Worm (Caenorhabditis elegans): ENCODE measurements around the gene lips-1.

- TF ChIP-seq ceh-100 (GFP tag; IDR thresholded peaks at IDR 0.05) (no peak), let-526 (GFP tag; IDR thresholded peaks at IDR 0.05) (no peak), ama-1 (optimal IDR thresholded peaks at IDR 0.05) (no peak), ama-1 (GFP tag; optimal IDR thresholded peaks at IDR 0.05) (no peak), attf-6 (GFP tag; IDR thresholded peaks at IDR 0.05) (no peak), ztf-18 (tag; optimal IDR thresholded peaks at IDR 0.05) (no peak), F55B11.4 (tag; optimal IDR thresholded peaks at IDR 0.05; ENCODE audit: borderline replicate concordance, insufficient read depth) (no peak), F39B2.1 (GFP tag; IDR thresholded peaks at IDR 0.05) (no peak), dpff-1 (tag; optimal IDR thresholded peaks at IDR 0.05) (no peak), snpc-4 (GFP tag; optimal IDR thresholded peaks at IDR 0.05) (no peak), snpc-4 (tag; optimal IDR thresholded peaks at IDR 0.05) (no peak), Y95B8A.8 (GFP tag; IDR thresholded peaks at IDR 0.05) (no peak)
These were observed 31.9 kb downstream of the lips-1 start for ce11 chrX:12524514-12524913.

All from whole organism, young adult.